Fruit fly (Drosophila melanogaster) whole organism, embryonic: ENCODE measurements around the gene RpL32.

Experiments
- B-H1 ChIP-seq: fragments of 200-800 bp; sonication (Bioruptor generic); IDR thresholded peaks from 3 replicates; pipeline ENCODE4 v1.3.6; 2022; ENCODE audit warnings: missing biosample characterization, missing genetic modification characterization
- CG10543 ChIP-seq: fragments of 200-800 bp; sonication (Bioruptor generic); optimal IDR thresholded peaks from 3 replicates; lab custom pipeline; 2017; ENCODE audit warnings: missing biosample characterization, mild to moderate bottlenecking, missing genetic modification characterization, moderate library complexity
- CG11093 ChIP-seq: fragments of 200-800 bp; sonication (Bioruptor generic); IDR thresholded peaks from 3 replicates; pipeline ENCODE4 v1.3.6; 2022; ENCODE audit warnings: missing biosample characterization, missing genetic modification characterization
- CG11398 ChIP-seq: fragments of 200-800 bp; sonication (Bioruptor generic); optimal IDR thresholded peaks from 2 replicates; lab custom pipeline; 2016; ENCODE audit warnings: missing biosample characterization, missing genetic modification characterization
- CG11696 ChIP-seq: fragments of 200-800 bp; sonication (Bioruptor generic); IDR thresholded peaks from 2 replicates; pipeline ENCODE4 v1.3.6; 2022; ENCODE audit warnings: missing biosample characterization, missing genetic modification characterization
- CG12219 ChIP-seq: fragments of 200-800 bp; sonication (Bioruptor generic); optimal IDR thresholded peaks from 3 replicates; lab custom pipeline; 2018; ENCODE audit warnings: missing biosample characterization, mild to moderate bottlenecking, missing genetic modification characterization
- CG13287 ChIP-seq: fragments of 200-800 bp; sonication (Bioruptor generic); IDR thresholded peaks from 2 replicates; pipeline ENCODE4 v1.3.6; 2022; ENCODE audit warnings: missing biosample characterization, missing genetic modification characterization; ENCODE audit not compliant: partially characterized antibody
- CG17359 ChIP-seq: fragments of 200-800 bp; sonication (Bioruptor generic); optimal IDR thresholded peaks from 3 replicates; lab custom pipeline; 2018; ENCODE audit warnings: missing biosample characterization, mild to moderate bottlenecking, missing genetic modification characterization, moderate library complexity
- CG17612 ChIP-seq: fragments of 200-800 bp; sonication (Bioruptor generic); IDR thresholded peaks from 2 replicates; pipeline ENCODE4 v1.3.6; 2022; ENCODE audit warnings: missing biosample characterization, missing genetic modification characterization
- CG17802 ChIP-seq: fragments of 200-800 bp; sonication (Bioruptor generic); optimal IDR thresholded peaks from 2 replicates; lab custom pipeline; 2018; ENCODE audit warnings: missing biosample characterization, mild to moderate bottlenecking, missing genetic modification characterization, moderate library complexity
- CG17912 ChIP-seq: fragments of 200-800 bp; sonication (Bioruptor generic); optimal IDR thresholded peaks from 2 replicates; lab custom pipeline; 2018; ENCODE audit warnings: missing biosample characterization, mild to moderate bottlenecking, missing genetic modification characterization
- CG7839 ChIP-seq: fragments of 200-800 bp; sonication (Bioruptor generic); optimal IDR thresholded peaks from 3 replicates; lab custom pipeline; 2018; ENCODE audit warnings: missing biosample characterization, mild to moderate bottlenecking, missing genetic modification characterization, moderate library complexity
- CG7963 ChIP-seq: fragments of 200-800 bp; sonication (Bioruptor generic); IDR thresholded peaks from 3 replicates; pipeline ENCODE4 v1.3.6; 2022; ENCODE audit warnings: missing biosample characterization, missing genetic modification characterization; ENCODE audit not compliant: partially characterized antibody
- CG8089 ChIP-seq: fragments of 200-800 bp; sonication (Bioruptor generic); optimal IDR thresholded peaks from 3 replicates; lab custom pipeline; 2016; ENCODE audit warnings: missing biosample characterization, missing genetic modification characterization
- Deaf1 ChIP-seq: fragments of 200-800 bp; optimal IDR thresholded peaks from 3 replicates; lab custom pipeline; 2019; ENCODE audit warnings: missing biosample characterization, mild to moderate bottlenecking, missing genetic modification characterization, moderate library complexity
- Dfd ChIP-seq, 2 experiments: fragments of >200 bp; optimal IDR thresholded peaks; 2 replicates each; lab custom pipeline; 2017; ENCODE audit warnings: missing biosample characterization in 2 of 2, missing genetic modification characterization in 2 of 2
- Dip3 ChIP-seq: fragments of 200-800 bp; sonication (Bioruptor generic); optimal IDR thresholded peaks from 3 replicates; lab custom pipeline; 2016; ENCODE audit warnings: missing biosample characterization, missing genetic modification characterization
- Drgx ChIP-seq: fragments of 200-800 bp; sonication (Bioruptor generic); IDR thresholded peaks from 2 replicates; pipeline ENCODE4 v1.3.6; 2022; ENCODE audit warnings: missing biosample characterization, missing genetic modification characterization
- Gsc ChIP-seq: fragments of 200-800 bp; sonication (Bioruptor generic); IDR thresholded peaks from 2 replicates; pipeline ENCODE4 v1.3.6; 2022; ENCODE audit warnings: missing biosample characterization, missing genetic modification characterization
- Hey ChIP-seq: fragments of 200-800 bp; sonication (Bioruptor generic); optimal IDR thresholded peaks from 3 replicates; lab custom pipeline; 2018; ENCODE audit warnings: missing biosample characterization, mild to moderate bottlenecking, missing genetic modification characterization
- Hmr ChIP-seq: fragments of 200-800 bp; sonication (Bioruptor generic); optimal IDR thresholded peaks from 3 replicates; lab custom pipeline; 2017; ENCODE audit warnings: mild to moderate bottlenecking, missing biosample characterization, missing genetic modification reagents, missing genetic modification characterization
- Meics ChIP-seq: fragments of 200-800 bp; sonication (Bioruptor generic); optimal IDR thresholded peaks from 2 replicates; lab custom pipeline; 2017; ENCODE audit warnings: missing biosample characterization, mild to moderate bottlenecking, missing genetic modification characterization
- Nf-YA ChIP-seq: fragments of 200-800 bp; sonication (Bioruptor generic); IDR thresholded peaks from 2 replicates; pipeline ENCODE4 v1.3.6; 2022; ENCODE audit warnings: missing biosample characterization, missing genetic modification characterization
- PHDP ChIP-seq: fragments of 200-800 bp; sonication (Bioruptor generic); optimal IDR thresholded peaks from 3 replicates; lab custom pipeline; 2018; ENCODE audit warnings: missing biosample characterization, mild to moderate bottlenecking, missing genetic modification characterization, moderate library complexity
- Ravus ChIP-seq: fragments of 200-800 bp; sonication (Bioruptor generic); IDR thresholded peaks from 2 replicates; pipeline ENCODE4 v1.3.6; 2022; ENCODE audit warnings: missing biosample characterization, missing genetic modification characterization
- TFAM ChIP-seq: fragments of 200-800 bp; sonication (Bioruptor generic); optimal IDR thresholded peaks from 2 replicates; lab custom pipeline; 2017; ENCODE audit warnings: missing biosample characterization, missing genetic modification characterization, inconsistent platforms
- YL-1 ChIP-seq: fragments of 200-800 bp; sonication (Bioruptor generic); optimal IDR thresholded peaks from 3 replicates; lab custom pipeline; 2017; ENCODE audit warnings: missing biosample characterization, mild to moderate bottlenecking, missing genetic modification characterization
- bsh ChIP-seq, 2 experiments: fragments of 200-800 bp; sonication (Bioruptor generic); optimal IDR thresholded peaks; 2 replicates each; lab custom pipeline; 2017 to 2018; ENCODE audit warnings: mild to moderate bottlenecking in 2 of 2, missing biosample characterization in 2 of 2, missing genetic modification characterization in 2 of 2, moderate library complexity in 1 of 2
- cwo ChIP-seq: fragments of 200-800 bp; sonication (Bioruptor generic); optimal IDR thresholded peaks from 3 replicates; lab custom pipeline; 2017; ENCODE audit warnings: missing biosample characterization, missing genetic modification characterization, mild to moderate bottlenecking, moderate library complexity, missing genetic modification reagents
- ewg ChIP-seq: fragments of 200-800 bp; sonication (Bioruptor generic); optimal IDR thresholded peaks from 3 replicates; lab custom pipeline; 2017; ENCODE audit warnings: mild to moderate bottlenecking, missing biosample characterization, missing genetic modification reagents, missing genetic modification characterization
- exex ChIP-seq: fragments of 200-800 bp; sonication (Bioruptor generic); optimal IDR thresholded peaks from 4 replicates; lab custom pipeline; 2018; ENCODE audit warnings: missing biosample characterization, mild to moderate bottlenecking, missing genetic modification characterization, moderate library complexity
- gem ChIP-seq: fragments of 200-800 bp; sonication (Bioruptor generic); optimal IDR thresholded peaks from 2 replicates; lab custom pipeline; 2019; ENCODE audit warnings: missing biosample characterization, mild to moderate bottlenecking, missing genetic modification characterization, moderate library complexity
- grn ChIP-seq: fragments of 200-800 bp; sonication (Bioruptor generic); optimal IDR thresholded peaks from 3 replicates; lab custom pipeline; 2017; ENCODE audit warnings: missing biosample characterization, missing genetic modification characterization
- hth ChIP-seq: fragments of >200 bp; optimal IDR thresholded peaks from 2 replicates; lab custom pipeline; 2017; ENCODE audit warnings: inconsistent platforms
- jumu ChIP-seq: fragments of 200-800 bp; sonication (Bioruptor generic); optimal IDR thresholded peaks from 3 replicates; lab custom pipeline; 2016; ENCODE audit warnings: missing biosample characterization, missing genetic modification characterization
- lab ChIP-seq: fragments of 200-800 bp; sonication (Bioruptor generic); optimal IDR thresholded peaks from 3 replicates; lab custom pipeline; 2017; ENCODE audit warnings: missing biosample characterization, missing genetic modification characterization, mild to moderate bottlenecking, moderate library complexity, missing genetic modification reagents
- lmd ChIP-seq: fragments of 200-800 bp; sonication (Bioruptor generic); IDR thresholded peaks from 2 replicates; pipeline ENCODE4 v1.3.6; 2022; ENCODE audit warnings: missing biosample characterization, missing genetic modification characterization
- mirr ChIP-seq: fragments of 200-800 bp; sonication (Bioruptor generic); optimal IDR thresholded peaks from 3 replicates; lab custom pipeline; 2018; ENCODE audit warnings: missing biosample characterization, mild to moderate bottlenecking, missing genetic modification characterization
- nom ChIP-seq: fragments of 200-800 bp; sonication (Bioruptor generic); optimal IDR thresholded peaks from 2 replicates; lab custom pipeline; 2017; ENCODE audit warnings: missing biosample characterization, missing genetic modification characterization, mild to moderate bottlenecking, moderate library complexity, missing genetic modification reagents
- sd ChIP-seq: fragments of 200-800 bp; sonication (Bioruptor generic); optimal IDR thresholded peaks from 3 replicates; lab custom pipeline; 2018; ENCODE audit warnings: missing biosample characterization, mild to moderate bottlenecking, missing genetic modification characterization, moderate library complexity
- shn ChIP-seq: fragments of 200-800 bp; sonication (Bioruptor generic); optimal IDR thresholded peaks from 3 replicates; lab custom pipeline; 2016; ENCODE audit warnings: missing biosample characterization, missing genetic modification characterization
- sqz ChIP-seq: fragments of 200-800 bp; sonication (Bioruptor generic); optimal IDR thresholded peaks from 3 replicates; lab custom pipeline; 2018; ENCODE audit warnings: missing biosample characterization, mild to moderate bottlenecking, missing genetic modification characterization
- sug ChIP-seq: fragments of 200-800 bp; optimal IDR thresholded peaks from 2 replicates; lab custom pipeline; 2019; ENCODE audit warnings: missing biosample characterization, mild to moderate bottlenecking, missing genetic modification characterization, moderate library complexity
- ttk ChIP-seq: fragments of 200-800 bp; sonication (Bioruptor generic); IDR thresholded peaks from 2 replicates; pipeline ENCODE4 v2.1.2; 2022; ENCODE audit warnings: missing biosample characterization, missing genetic modification characterization
- unc-4 ChIP-seq: fragments of 200-800 bp; sonication (Bioruptor generic); IDR thresholded peaks from 2 replicates; pipeline ENCODE4 v1.3.6; 2022; ENCODE audit warnings: missing biosample characterization, missing genetic modification characterization; ENCODE audit not compliant: partially characterized antibody

The RpL32 gene

DNA sequence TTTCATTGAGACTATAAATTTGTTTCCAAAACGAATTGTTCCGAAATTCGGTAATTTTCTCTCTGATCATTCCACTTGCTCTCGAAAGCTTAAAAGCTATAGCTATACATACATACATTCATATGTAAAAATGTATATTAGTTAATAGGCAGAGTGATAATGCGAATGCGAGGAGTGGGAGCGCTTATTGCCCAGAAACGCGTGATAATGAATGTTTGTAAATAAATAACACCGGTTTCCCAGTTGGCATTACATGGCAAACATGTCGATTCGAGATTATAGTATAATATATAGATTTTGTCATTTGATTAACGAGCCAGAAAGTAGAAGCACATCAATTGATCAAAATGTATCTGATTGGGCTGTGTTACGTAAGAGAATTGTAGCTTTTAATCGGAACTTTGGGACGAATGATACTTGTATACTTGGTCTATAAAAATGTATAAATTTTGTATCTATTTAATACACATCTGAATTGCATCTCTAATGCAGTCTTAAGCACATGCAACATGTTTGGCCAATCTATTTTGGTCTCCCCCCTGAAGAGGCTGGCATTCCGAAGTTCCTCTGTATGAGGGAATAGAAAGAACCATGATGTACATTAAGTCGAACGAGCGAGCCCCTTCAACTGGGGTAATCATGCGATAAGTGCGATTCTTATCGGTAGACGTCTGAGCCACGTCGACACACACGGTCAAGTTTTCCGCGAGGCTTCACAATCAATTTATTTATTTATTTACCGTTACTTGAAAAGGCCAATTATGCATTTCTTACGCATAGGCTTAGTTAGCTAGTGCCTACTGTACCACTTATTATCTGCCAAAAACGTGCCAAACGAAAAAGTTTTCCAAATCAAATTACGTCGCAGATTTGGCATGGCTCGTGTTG lies 33.1 kb downstream of the RpL32 start (continued):
- TF ChIP-seq YL-1 (GFP tag; lab: Kevin White, UChicago) = peak; percentile 17
- TF ChIP-seq ttk (GFP tag; lab: Robert Waterston, UW) = 0 out of 2 replicates have a peak, but pooled peaks have one; percentile 9
- TF ChIP-seq CG17802 (tag; lab: Kevin White, UChicago) = no peak
- peak; percentile 56 for TF ChIP-seq lab (GFP tag; lab: Kevin White, UChicago)
- TF ChIP-seq lmd (GFP tag; lab: Robert Waterston, UW) = peak; percentile 42; the same call in 1 of the 2 replicates
- TF ChIP-seq Gsc (GFP tag; lab: Robert Waterston, UW) = no peak
- TF ChIP-seq Meics (GFP tag; lab: Kevin White, UChicago) = peak; percentile 46
- peak; percentile 6 for TF ChIP-seq CG7839 (tag; lab: Kevin White, UChicago)

DNA sequence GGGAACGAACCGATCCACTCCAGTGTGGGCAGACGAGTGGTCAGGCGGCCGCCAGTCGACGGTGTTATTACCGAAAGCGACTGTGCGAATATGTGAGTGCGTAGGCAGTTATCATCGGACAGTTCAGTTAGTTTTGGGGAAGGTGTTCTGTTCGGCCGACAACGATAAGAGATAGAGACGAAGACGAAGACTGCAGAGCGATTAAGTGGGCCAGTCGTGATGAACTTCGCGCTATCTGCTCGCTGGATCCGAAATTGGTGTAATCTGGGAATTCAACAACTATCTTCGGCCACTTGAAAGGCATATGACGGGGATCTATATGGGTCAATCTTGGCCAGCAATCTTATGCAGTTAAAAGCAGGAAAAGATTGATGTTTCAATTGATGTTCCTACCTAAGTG lies 36.8 kb downstream of the RpL32 start, which contains the start of gene CG7912:
Gene CG7912 (minus strand): TSS at position 17 of the 400 bp plus-strand sequence.
- no peak for TF ChIP-seq Hmr
- peak; percentile 75 for TF ChIP-seq mirr
- peak; percentile 20 for TF ChIP-seq cwo
- peak; percentile 20 for TF ChIP-seq sug (tag; lab: Kevin White, UChicago)
- TF ChIP-seq Hey (tag; lab: Kevin White, UChicago) = peak; percentile 63
- peak; percentile 53 for TF ChIP-seq Deaf1 (tag; lab: Kevin White, UChicago)
- TF ChIP-seq exex (tag; lab: Kevin White, UChicago) = peak; percentile 88
- peak; percentile 8 for TF ChIP-seq sd (tag; lab: Kevin White, UChicago)
- TF ChIP-seq grn (GFP tag; lab: Kevin White, UChicago) = peak; percentile 87
- TF ChIP-seq Dip3 = no peak
- TF ChIP-seq, all 482 proteins: peak for 8

DNA sequence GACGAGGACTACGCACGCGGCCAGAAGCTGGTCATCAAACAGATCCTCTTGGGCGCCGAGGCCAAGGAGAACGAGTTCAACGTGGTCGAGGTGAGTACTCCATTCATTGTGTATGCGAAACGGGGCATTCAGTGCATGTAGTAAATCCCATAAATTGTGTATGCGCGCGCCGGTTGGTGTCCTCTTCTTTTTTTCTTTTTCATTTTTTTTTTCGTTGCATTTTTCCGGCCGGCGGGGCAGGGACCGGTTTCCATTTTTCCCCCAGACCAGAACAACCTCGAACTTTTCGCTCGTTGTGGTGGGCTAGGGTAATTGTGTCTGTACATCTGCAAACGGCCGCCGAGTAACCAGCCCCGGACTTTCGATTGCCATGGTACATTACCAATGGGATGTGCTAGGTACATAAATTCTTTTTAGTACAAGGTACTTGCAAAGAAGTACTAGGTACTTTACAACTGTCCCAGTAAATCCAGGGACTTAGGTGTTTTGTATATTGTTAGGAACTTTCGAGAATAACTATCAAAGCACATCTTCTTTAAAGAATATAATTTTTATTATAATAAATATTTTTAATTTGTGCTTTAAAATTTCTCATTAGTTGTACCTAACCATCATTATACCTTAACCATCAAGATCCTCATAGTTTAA lies 40.5 kb downstream of the RpL32 start:
- TF ChIP-seq sqz (GFP tag; lab: Kevin White, UChicago) = peak; percentile 31
- TF ChIP-seq CG11093 = no peak
- peak; percentile 50 for TF ChIP-seq Drgx (GFP tag; lab: Robert Waterston, UW)
- no peak for TF ChIP-seq Dfd (GFP tag; optimal IDR thresholded peaks at IDR 0.05; lab: Kevin White, UChicago)
- no peak for TF ChIP-seq B-H1 (GFP tag; lab: Robert Waterston, UW)
- TF ChIP-seq CG11398 (GFP tag; lab: Kevin White, UChicago) = no peak
- TF ChIP-seq CG17359 (tag; lab: Kevin White, UChicago) = peak; percentile 86
- no peak for TF ChIP-seq CG11696 (GFP tag; lab: Robert Waterston, UW)
- no peak for TF ChIP-seq CG8089 (GFP tag; lab: Kevin White, UChicago)
- TF ChIP-seq hth (lab: Kevin White, UChicago) = no peak
- TF ChIP-seq gem = no peak
- TF ChIP-seq Ravus = no peak
- no peak for TF ChIP-seq CG7963 (GFP tag; lab: Robert Waterston, UW)
- TF ChIP-seq PHDP (tag; lab: Kevin White, UChicago) = no peak
- TF ChIP-seq nom (GFP tag; lab: Kevin White, UChicago) = peak; percentile 92
- no peak for TF ChIP-seq Nf-YA (GFP tag; lab: Robert Waterston, UW)
- TF ChIP-seq CG12219 = no peak
- TF ChIP-seq CG10543 (GFP tag; lab: Kevin White, UChicago) = no peak
- TF ChIP-seq unc-4 (GFP tag; lab: Robert Waterston, UW) = no peak
- peak in 1 of 2 experiments; percentile 62 for TF ChIP-seq bsh (GFP tag; optimal IDR thresholded peaks at IDR 0.05; lab: Kevin White, UChicago)
- peak; percentile 4 for TF ChIP-seq ewg (GFP tag; lab: Kevin White, UChicago)
- TF ChIP-seq CG17612 (GFP tag; lab: Robert Waterston, UW) = no peak
- no peak for TF ChIP-seq CG17912 (GFP tag; lab: Kevin White, UChicago)
- TF ChIP-seq shn (GFP tag; lab: Kevin White, UChicago) = no peak
- TF ChIP-seq jumu = no peak
- TF ChIP-seq TFAM = no peak
- no peak for TF ChIP-seq CG13287 (GFP tag; lab: Robert Waterston, UW)
